Worm (Caenorhabditis elegans) whole organism, L4 larva: ENCODE results near the gene F14D7.6.
"Not testable (repeated sequence)": the region's sequence is repeated elsewhere in the genome, so short reads cannot be mapped to it uniquely, and the experiment has no call there.

Source experiments
- F10B5.3 ChIP-seq: sonication (generic microtip); optimal IDR thresholded peaks from 2 replicates; lab custom pipeline; 2016; ENCODE audit warnings: mild to moderate bottlenecking, missing genetic modification characterization, missing compliant biosample characterization
- F49E8.2 ChIP-seq: sonication (generic microtip); optimal IDR thresholded peaks from 2 replicates; lab custom pipeline; 2016; ENCODE audit warnings: missing compliant biosample characterization, mild to moderate bottlenecking, missing genetic modification characterization, borderline replicate concordance
- R02D3.7 ChIP-seq: fragments of 150-350 bp; sonication (generic microtip); optimal IDR thresholded peaks from 3 replicates; lab custom pipeline; 2014; ENCODE audit warnings: missing biosample characterization, missing genetic modification characterization
- T26A8.4 ChIP-seq: fragments of 200-800 bp; sonication (Bioruptor generic); IDR thresholded peaks from 2 replicates; pipeline ENCODE4 v1.3.6; 2022; ENCODE audit warnings: missing genetic modification characterization, missing compliant biosample characterization
- Y105C5A.15 ChIP-seq: fragments of 200-800 bp; sonication (Bioruptor generic); IDR thresholded peaks from 2 replicates; pipeline ENCODE4 v1.3.6; 2022; ENCODE audit warnings: missing genetic modification characterization, missing compliant biosample characterization
- aly-2 ChIP-seq: sonication (generic microtip); optimal IDR thresholded peaks from 2 replicates; lab custom pipeline; 2018; ENCODE audit warnings: missing biosample characterization, missing genetic modification characterization
- arid-1 ChIP-seq: fragments of 200-800 bp; sonication (Bioruptor generic); conservative IDR thresholded peaks from 2 replicates; pipeline ENCODE4 v1.3.6; 2022; ENCODE audit warnings: missing genetic modification reagents, missing genetic modification characterization, missing compliant biosample characterization
- attf-4 ChIP-seq: sonication (generic microtip); optimal IDR thresholded peaks from 3 replicates; lab custom pipeline; 2017; ENCODE audit warnings: missing biosample characterization, missing genetic modification characterization
- ceh-32 ChIP-seq: sonication (generic microtip); optimal IDR thresholded peaks from 2 replicates; lab custom pipeline; 2016; ENCODE audit warnings: mild to moderate bottlenecking, missing genetic modification characterization, missing compliant biosample characterization; ENCODE audit not compliant: poor library complexity
- ces-1 ChIP-seq: fragments of 150-350 bp; sonication (generic microtip); optimal IDR thresholded peaks from 4 replicates; lab custom pipeline; 2014; ENCODE audit warnings: missing biosample characterization, missing genetic modification reagents, missing genetic modification characterization
- ctbp-1 ChIP-seq: fragments of 200-800 bp; sonication (Bioruptor generic); IDR thresholded peaks from 2 replicates; pipeline ENCODE4 v1.3.6; 2022; ENCODE audit warnings: missing genetic modification reagents, missing genetic modification characterization, missing compliant biosample characterization
- dmd-6 ChIP-seq: fragments of 200-800 bp; sonication (Bioruptor generic); IDR thresholded peaks from 2 replicates; pipeline ENCODE4 v1.3.6; 2022; ENCODE audit warnings: missing genetic modification reagents, missing genetic modification characterization, missing compliant biosample characterization
- dmd-8 ChIP-seq: fragments of 200-800 bp; sonication (Bioruptor generic); IDR thresholded peaks from 2 replicates; pipeline ENCODE4 v1.3.6; 2022; ENCODE audit warnings: missing genetic modification characterization, missing compliant biosample characterization
- egl-27 ChIP-seq: sonication (generic microtip); optimal IDR thresholded peaks from 3 replicates; lab custom pipeline; 2017; ENCODE audit warnings: missing biosample characterization, missing genetic modification reagents, missing genetic modification characterization
- egl-43 ChIP-seq: fragments of 200-800 bp; sonication (Bioruptor generic); IDR thresholded peaks from 2 replicates; pipeline ENCODE4 v1.3.6; 2022; ENCODE audit warnings: missing genetic modification reagents, missing genetic modification characterization, missing compliant biosample characterization
- hif-1 ChIP-seq, 2 experiments: sonication (generic microtip); optimal IDR thresholded peaks; 2 replicates each; lab custom pipeline; 2016 to 2017; ENCODE audit warnings: missing compliant biosample characterization in 2 of 2, missing genetic modification characterization in 2 of 2, missing genetic modification reagents in 2 of 2, missing genotype in 2 of 2, mild to moderate bottlenecking in 1 of 2
- hlh-30 ChIP-seq: sonication (generic microtip); optimal IDR thresholded peaks from 2 replicates; lab custom pipeline; 2017; ENCODE audit warnings: antibody characterized with exemption, mild to moderate bottlenecking, missing genetic modification characterization, missing compliant biosample characterization; ENCODE audit not compliant: insufficient read depth
- jun-1 ChIP-seq: fragments of 150-350 bp; optimal IDR thresholded peaks from 2 replicates; lab custom pipeline; 2014; ENCODE audit warnings: missing biosample characterization, missing genetic modification reagents, missing genetic modification characterization
- lim-7 ChIP-seq: fragments of 200-800 bp; sonication (Bioruptor generic); IDR thresholded peaks from 2 replicates; pipeline ENCODE4 v1.3.6; 2022; ENCODE audit warnings: missing genetic modification characterization, missing compliant biosample characterization
- lin-39 ChIP-seq: fragments of 150-350 bp; optimal IDR thresholded peaks from 2 replicates; lab custom pipeline; 2014; ENCODE audit warnings: missing biosample characterization, missing genetic modification reagents, missing genetic modification characterization
- lsy-2 ChIP-seq, 2 experiments: fragments of 150-350 bp in 1 of 2; sonication (generic microtip) in 1 of 2; optimal IDR thresholded peaks; 2 replicates each; lab custom pipeline; 2014 to 2017; ENCODE audit warnings: missing biosample characterization in 2 of 2, missing genetic modification characterization in 2 of 2
- madf-5 ChIP-seq, 2 experiments: fragments of 200-800 bp; sonication (Bioruptor generic); IDR thresholded peaks; 2 replicates each; pipeline ENCODE4 v1.3.6; 2022; ENCODE audit warnings: missing compliant biosample characterization in 2 of 2, missing genetic modification characterization in 2 of 2
- mdl-1 ChIP-seq, 2 experiments: fragments of 150-350 bp in 1 of 2; sonication (generic microtip) in 1 of 2; optimal IDR thresholded peaks; 2 replicates each; lab custom pipeline; 2014 to 2017; ENCODE audit warnings: missing biosample characterization in 2 of 2, missing genetic modification characterization in 2 of 2
- mep-1 ChIP-seq: fragments of 150-350 bp; sonication (generic microtip); optimal IDR thresholded peaks from 3 replicates; lab custom pipeline; 2014; ENCODE audit warnings: missing biosample characterization, missing genetic modification characterization
- nhr-11 ChIP-seq: fragments of 150-350 bp; optimal IDR thresholded peaks from 2 replicates; lab custom pipeline; 2014; ENCODE audit warnings: missing biosample characterization, missing genetic modification characterization
- nhr-42 ChIP-seq: fragments of 200-800 bp; sonication (Bioruptor generic); IDR thresholded peaks from 2 replicates; pipeline ENCODE4 v1.3.6; 2022; ENCODE audit warnings: missing genetic modification characterization, missing compliant biosample characterization
- nhr-77 ChIP-seq: fragments of 150-350 bp; optimal IDR thresholded peaks from 2 replicates; lab custom pipeline; 2014; ENCODE audit warnings: missing biosample characterization, missing genetic modification characterization
- php-3 ChIP-seq: fragments of 200-800 bp; sonication (Bioruptor generic); IDR thresholded peaks from 2 replicates; pipeline ENCODE4 v1.3.6; 2022; ENCODE audit warnings: missing genetic modification reagents, missing genetic modification characterization, missing compliant biosample characterization
- snpc-1.2 ChIP-seq: fragments of 200-800 bp; sonication (Bioruptor generic); IDR thresholded peaks from 2 replicates; pipeline ENCODE4 v1.3.6; 2022; ENCODE audit warnings: missing genetic modification reagents, missing genetic modification characterization, missing compliant biosample characterization
- tag-97 ChIP-seq: fragments of 200-800 bp; sonication (Bioruptor generic); IDR thresholded peaks from 2 replicates; pipeline ENCODE4 v1.3.6; 2022; ENCODE audit warnings: missing genetic modification characterization, missing compliant biosample characterization
- unc-39 ChIP-seq: sonication (generic microtip); optimal IDR thresholded peaks from 2 replicates; lab custom pipeline; 2017; ENCODE audit warnings: missing biosample characterization, missing genetic modification characterization
- zip-11 ChIP-seq: fragments of 200-800 bp; sonication (Bioruptor generic); IDR thresholded peaks from 2 replicates; pipeline ENCODE4 v1.3.6; 2022; ENCODE audit warnings: missing genetic modification characterization, missing compliant biosample characterization

Gene F14D7.6

ce11 chrV:14294396-14294795 lies 6.8 kb upstream of the F14D7.6 start, which contains the start of gene F14D7.9:
Gene F14D7.9 (plus strand): TSS chrV:14294696.
- TF ChIP-seq dmd-8 (GFP tag; lab: Robert Waterston, UW): no peak
- no peak for TF ChIP-seq arid-1 (GFP tag; lab: Robert Waterston, UW)
- no peak for TF ChIP-seq tag-97
- no peak for TF ChIP-seq ces-1
- TF ChIP-seq hlh-30 (tag; lab: Kevin White, UChicago): no peak
- no peak for TF ChIP-seq F10B5.3 (tag; lab: Kevin White, UChicago)
- no peak for TF ChIP-seq nhr-42 (GFP tag; lab: Robert Waterston, UW)
- no peak for TF ChIP-seq jun-1 (tag; lab: Kevin White, UChicago)
- TF ChIP-seq snpc-1.2 (GFP tag; lab: Robert Waterston, UW): no peak
- TF ChIP-seq nhr-77 (tag; lab: Kevin White, UChicago): no peak

ce11 chrV:14296499-14296898 lies 4.7 kb upstream of the F14D7.6 start, which contains the start of gene F14D7.3:
Gene F14D7.3 (plus strand): TSS chrV:14296799.
- TF ChIP-seq egl-43 (no peak), lim-7 (GFP tag; lab: Robert Waterston, UW) (no peak), madf-5 (GFP tag; IDR thresholded peaks at IDR 0.05; lab: Robert Waterston, UW) (no peak), egl-27 (no peak), arid-1 (GFP tag; lab: Robert Waterston, UW) (no peak), hif-1 (tag; optimal IDR thresholded peaks at IDR 0.05; lab: Kevin White, UChicago) (no peak), T26A8.4 (GFP tag; lab: Robert Waterston, UW) (no peak), tag-97 (no peak), mdl-1 (tag; optimal IDR thresholded peaks at IDR 0.05; lab: Kevin White, UChicago) (no peak), aly-2 (tag; lab: Kevin White, UChicago) (no peak), Y105C5A.15 (GFP tag; lab: Robert Waterston, UW) (no peak), mep-1 (tag; lab: Kevin White, UChicago) (no peak)

ce11 chrV:14299569-14300064 lies 1.6 kb upstream of the F14D7.6 start, which contains the start of the genes spig-3 and F14D7.12:
Gene spig-3 (minus strand): TSS chrV:14299669.
Gene F14D7.12 (plus strand): TSS chrV:14300014.
- no peak for TF ChIP-seq ceh-32
- no peak for TF ChIP-seq F49E8.2 (tag; lab: Kevin White, UChicago)
- TF ChIP-seq dmd-6 (GFP tag; lab: Robert Waterston, UW): no peak
- TF ChIP-seq lin-39 (tag; lab: Kevin White, UChicago): no peak
- no peak for TF ChIP-seq nhr-11 (tag; lab: Kevin White, UChicago)
- TF ChIP-seq R02D3.7: no peak
- no peak for TF ChIP-seq php-3 (GFP tag; lab: Robert Waterston, UW)
- no peak for TF ChIP-seq unc-39 (tag; lab: Kevin White, UChicago)

- TF ChIP-seq lsy-2 (tag; optimal IDR thresholded peaks at IDR 0.05; lab: Kevin White, UChicago); attf-4 (tag; lab: Kevin White, UChicago); ctbp-1 (GFP tag; lab: Robert Waterston, UW): not testable (repeated sequence)
Observed at ce11 chrV:14306771-14307170, 5.6 kb downstream of the F14D7.6 start, which contains the start of gene spig-4. Gene spig-4 (minus strand): TSS chrV:14306871.

- TF ChIP-seq zip-11; nhr-42 (GFP tag; lab: Robert Waterston, UW); jun-1 (tag; lab: Kevin White, UChicago): not testable (repeated sequence)
- TF ChIP-seq, all 104 proteins: peak for 0; not testable (repeated sequence) for 104
Observed at ce11 chrV:14308164-14308563, 7.0 kb downstream of the F14D7.6 start, which contains the start of gene spig-5. Gene spig-5 (plus strand): TSS chrV:14308464.
